Worm (Caenorhabditis elegans) whole organism, mixed stage, embryonic: ENCODE measurements around the gene K09H11.6.
A peak's percentile ranks its signal among the peaks of the same experiment; 100 is the strongest.

Source experiments
- M03D4.4 ChIP-seq: sonication (generic microtip); optimal IDR thresholded peaks from 2 replicates; lab custom pipeline; 2017; ENCODE audit warnings: mild to moderate bottlenecking, missing genetic modification characterization, missing compliant biosample characterization
- blmp-1 ChIP-seq: fragments of 150-350 bp; optimal IDR thresholded peaks from 2 replicates; lab custom pipeline; 2014; ENCODE audit warnings: missing biosample characterization, missing genetic modification characterization
- ceh-39 ChIP-seq: fragments of 150-350 bp; optimal IDR thresholded peaks from 2 replicates; lab custom pipeline; 2014; ENCODE audit warnings: missing biosample characterization, missing genetic modification characterization
- ceh-43 ChIP-seq: fragments of 200-800 bp; sonication (Bioruptor generic); optimal IDR thresholded peaks from 2 replicates; lab custom pipeline; 2018; ENCODE audit warnings: mild to moderate bottlenecking, missing genetic modification characterization, moderate library complexity, missing compliant biosample characterization
- ceh-83 ChIP-seq: fragments of 200-800 bp; sonication (Bioruptor generic); optimal IDR thresholded peaks from 2 replicates; lab custom pipeline; 2018; ENCODE audit warnings: mild to moderate bottlenecking, missing genetic modification characterization, missing compliant biosample characterization
- ces-1 ChIP-seq: fragments of 150-350 bp; optimal IDR thresholded peaks from 2 replicates; lab custom pipeline; 2014; ENCODE audit warnings: missing biosample characterization, missing genetic modification reagents, missing genetic modification characterization
- cnd-1 ChIP-seq: fragments of 200-800 bp; sonication (Bioruptor generic); optimal IDR thresholded peaks from 2 replicates; lab custom pipeline; 2018; ENCODE audit warnings: mild to moderate bottlenecking, missing genetic modification characterization, missing compliant biosample characterization
- drap-1 ChIP-seq: fragments of 200-800 bp; sonication (Bioruptor generic); optimal IDR thresholded peaks from 3 replicates; lab custom pipeline; 2018; ENCODE audit warnings: mild to moderate bottlenecking, missing genetic modification characterization, missing compliant biosample characterization
- elt-1 ChIP-seq: sonication (generic microtip); optimal IDR thresholded peaks from 2 replicates; lab custom pipeline; 2017; ENCODE audit warnings: missing genetic modification characterization, mild to moderate bottlenecking, missing compliant biosample characterization, antibody characterized with exemption, moderate library complexity, borderline replicate concordance; ENCODE audit not compliant: insufficient read depth
- elt-3 ChIP-seq: fragments of 150-350 bp; optimal IDR thresholded peaks from 2 replicates; lab custom pipeline; 2014; ENCODE audit warnings: missing biosample characterization, missing genetic modification characterization
- flh-1 ChIP-seq: fragments of 200-800 bp; sonication (Bioruptor generic); optimal IDR thresholded peaks from 2 replicates; lab custom pipeline; 2018; ENCODE audit warnings: mild to moderate bottlenecking, missing genetic modification characterization, moderate library complexity, missing compliant biosample characterization
- ham-2 ChIP-seq: fragments of 200-800 bp; sonication (Bioruptor generic); optimal IDR thresholded peaks from 2 replicates; lab custom pipeline; 2018; ENCODE audit warnings: mild to moderate bottlenecking, missing genetic modification characterization, missing compliant biosample characterization
- hlh-1 ChIP-seq: fragments of 150-350 bp; optimal IDR thresholded peaks from 2 replicates; lab custom pipeline; 2014; ENCODE audit warnings: missing biosample characterization, missing genetic modification reagents, missing genetic modification characterization
- lin-13 ChIP-seq: fragments of 150-350 bp; optimal IDR thresholded peaks from 2 replicates; lab custom pipeline; 2014; ENCODE audit warnings: missing biosample characterization, missing genetic modification characterization
- lsy-2 ChIP-seq: fragments of 150-350 bp; optimal IDR thresholded peaks from 2 replicates; lab custom pipeline; 2014; ENCODE audit warnings: missing biosample characterization, missing genetic modification characterization
- mab-5 ChIP-seq: fragments of 150-350 bp; optimal IDR thresholded peaks from 2 replicates; lab custom pipeline; 2014; ENCODE audit warnings: missing biosample characterization, missing genetic modification characterization
- mep-1 ChIP-seq: fragments of 150-350 bp; optimal IDR thresholded peaks from 2 replicates; lab custom pipeline; 2017; ENCODE audit warnings: missing biosample characterization, missing genetic modification reagents, missing genetic modification characterization, inconsistent platforms
- mls-2 ChIP-seq: sonication (generic microtip); optimal IDR thresholded peaks from 2 replicates; lab custom pipeline; 2016; ENCODE audit warnings: mild to moderate bottlenecking, missing genetic modification characterization, moderate library complexity, missing compliant biosample characterization
- nhr-12 ChIP-seq: fragments of 150-350 bp; optimal IDR thresholded peaks from 2 replicates; lab custom pipeline; 2014; ENCODE audit warnings: missing biosample characterization, missing genetic modification characterization
- nhr-2 ChIP-seq: fragments of 150-350 bp; optimal IDR thresholded peaks from 2 replicates; lab custom pipeline; 2014; ENCODE audit warnings: missing biosample characterization, missing genetic modification characterization
- nhr-237 ChIP-seq: fragments of 150-350 bp; optimal IDR thresholded peaks from 2 replicates; lab custom pipeline; 2014; ENCODE audit warnings: missing biosample characterization, missing genetic modification characterization
- nhr-76 ChIP-seq: sonication (generic microtip); optimal IDR thresholded peaks from 2 replicates; lab custom pipeline; 2017; ENCODE audit warnings: missing biosample characterization, missing genetic modification characterization
- pha-4 ChIP-seq: fragments of 150-350 bp; optimal IDR thresholded peaks from 2 replicates; lab custom pipeline; 2018; ENCODE audit warnings: missing biosample characterization, missing genetic modification reagents, missing genetic modification characterization
- sem-2 ChIP-seq: fragments of 200-800 bp; sonication (Bioruptor generic); optimal IDR thresholded peaks from 2 replicates; lab custom pipeline; 2018; ENCODE audit warnings: mild to moderate bottlenecking, missing genetic modification characterization, missing compliant biosample characterization
- snpc-4 ChIP-seq: fragments of 150-350 bp; optimal IDR thresholded peaks from 2 replicates; lab custom pipeline; 2014; ENCODE audit warnings: missing biosample characterization, missing genetic modification characterization
- sptf-1 ChIP-seq: sonication (generic microtip); optimal IDR thresholded peaks from 2 replicates; lab custom pipeline; 2017; ENCODE audit warnings: mild to moderate bottlenecking, missing genetic modification characterization, moderate library complexity, missing compliant biosample characterization
- tbx-8 ChIP-seq: fragments of 200-800 bp; sonication (Bioruptor generic); optimal IDR thresholded peaks from 2 replicates; lab custom pipeline; 2018; ENCODE audit warnings: mild to moderate bottlenecking, missing genetic modification characterization, moderate library complexity, missing compliant biosample characterization
- unc-120 ChIP-seq: sonication (generic microtip); optimal IDR thresholded peaks from 2 replicates; lab custom pipeline; 2017; ENCODE audit warnings: missing genetic modification characterization, missing compliant biosample characterization; ENCODE audit not compliant: poor library complexity, severe bottlenecking
- unc-39 ChIP-seq: fragments of 150-350 bp; optimal IDR thresholded peaks from 2 replicates; lab custom pipeline; 2014; ENCODE audit warnings: missing biosample characterization, missing genetic modification characterization
- unc-62 ChIP-seq: fragments of 150-350 bp; optimal IDR thresholded peaks from 2 replicates; lab custom pipeline; 2014; ENCODE audit warnings: missing biosample characterization, missing genetic modification reagents, missing genetic modification characterization
- zip-8 ChIP-seq: fragments of 150-350 bp; optimal IDR thresholded peaks from 2 replicates; lab custom pipeline; 2014; ENCODE audit warnings: missing biosample characterization, missing genetic modification characterization
- ztf-11 ChIP-seq: fragments of 150-350 bp; optimal IDR thresholded peaks from 2 replicates; lab custom pipeline; 2014; ENCODE audit warnings: missing biosample characterization, missing genetic modification characterization

The K09H11.6 gene

DNA sequence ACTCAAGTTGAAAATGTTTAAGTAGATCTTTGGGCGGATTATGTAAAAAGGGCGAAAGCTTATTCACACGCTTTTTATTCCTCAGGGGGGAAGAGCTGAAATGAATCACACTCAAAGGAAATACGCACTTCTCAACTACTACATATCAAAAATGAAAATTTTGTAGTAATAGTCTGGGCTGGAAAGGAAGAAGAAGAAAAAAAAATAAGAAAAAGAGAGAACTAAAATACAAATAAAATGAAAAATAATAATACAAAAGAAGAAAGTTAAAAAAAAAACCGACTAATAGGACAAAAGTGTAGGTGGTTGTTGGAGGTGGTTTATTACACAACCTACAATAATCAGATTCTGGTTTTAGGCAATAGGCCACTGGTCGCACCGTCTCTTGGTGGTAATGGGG lies at the start of gene K09H11.6:
TSS of gene K09H11.6 (minus strand) at position 101 of the 400 bp plus-strand sequence.
- TF ChIP-seq nhr-237 (tag; lab: Kevin White, UChicago) (no peak), drap-1 (GFP tag; lab: Kevin White, UChicago) (no peak), pha-4 (tag; lab: Kevin White, UChicago) (no peak), ham-2 (no peak), ceh-83 (GFP tag; lab: Kevin White, UChicago) (no peak), sptf-1 (tag; lab: Kevin White, UChicago) (no peak), M03D4.4 (tag; lab: Kevin White, UChicago) (no peak), blmp-1 (no peak), unc-120 (no peak), sem-2 (GFP tag; lab: Kevin White, UChicago) (no peak), nhr-2 (tag; lab: Kevin White, UChicago) (no peak), ceh-39 (tag; lab: Kevin White, UChicago) (no peak)

DNA sequence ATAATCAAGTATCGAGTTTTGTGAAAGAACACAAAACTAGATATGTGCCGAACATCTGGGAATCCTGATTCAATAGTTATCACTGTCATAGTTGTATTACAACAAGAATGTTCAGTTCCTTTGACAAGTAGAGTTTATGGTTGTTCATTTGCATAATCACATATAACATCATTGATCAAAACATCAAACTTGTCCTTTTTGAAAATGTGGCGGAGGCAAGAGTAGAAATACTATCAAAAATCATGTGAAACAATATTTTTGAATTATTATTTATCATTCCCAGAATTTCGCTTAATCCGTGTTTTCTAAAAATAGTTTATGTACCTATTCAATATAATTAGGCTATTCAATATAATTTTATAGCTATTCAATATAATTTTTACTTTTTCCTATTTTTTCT lies 49.4 kb upstream of the K09H11.6 start, which contains the start of gene F44E7.7:
TSS of gene F44E7.7 (minus strand) at position 101 of the 400 bp plus-strand sequence.
- TF ChIP-seq snpc-4 (no peak), elt-1 (tag; lab: Kevin White, UChicago) (no peak), ztf-11 (tag; lab: Kevin White, UChicago) (no peak), ceh-43 (GFP tag; lab: Kevin White, UChicago) (no peak), zip-8 (tag; lab: Kevin White, UChicago) (no peak), nhr-76 (tag; lab: Kevin White, UChicago) (no peak), sem-2 (GFP tag; lab: Kevin White, UChicago) (no peak), ceh-83 (GFP tag; lab: Kevin White, UChicago) (no peak), mep-1 (tag; lab: Kevin White, UChicago) (no peak)
- TF ChIP-seq, all 35 proteins: peak for 0

ce11 chrV:5782687-5783086 lies 46.7 kb upstream of the K09H11.6 start, which contains the start of gene fbxa-183:
Gene fbxa-183 (minus strand): TSS chrV:5782787.
- no peak for TF ChIP-seq nhr-2 (tag; lab: Kevin White, UChicago)
- no peak for TF ChIP-seq elt-3 (tag; lab: Kevin White, UChicago)
- TF ChIP-seq lin-13 = no peak
- no peak for TF ChIP-seq ceh-83 (GFP tag; lab: Kevin White, UChicago)
- no peak for TF ChIP-seq ham-2
- no peak for TF ChIP-seq lsy-2
- TF ChIP-seq nhr-237 (tag; lab: Kevin White, UChicago) = no peak
- TF ChIP-seq mep-1 (tag; lab: Kevin White, UChicago) = no peak
- TF ChIP-seq unc-120 = no peak
- no peak for TF ChIP-seq snpc-4
- TF ChIP-seq cnd-1 (tag; lab: Kevin White, UChicago) = no peak
- no peak for TF ChIP-seq elt-1 (tag; lab: Kevin White, UChicago)
- TF ChIP-seq flh-1 (GFP tag; lab: Kevin White, UChicago) = no peak
- no peak for TF ChIP-seq mab-5
- no peak for TF ChIP-seq sem-2 (GFP tag; lab: Kevin White, UChicago)
- TF ChIP-seq sptf-1 (tag; lab: Kevin White, UChicago) = no peak
- no peak for TF ChIP-seq unc-39 (tag; lab: Kevin White, UChicago)

- TF ChIP-seq unc-39 (tag; lab: Kevin White, UChicago) = no peak
- TF ChIP-seq zip-8 (tag; lab: Kevin White, UChicago) = peak; percentile 60
- TF ChIP-seq ceh-39 (tag; lab: Kevin White, UChicago) = peak; percentile 37
- peak; percentile 8 for TF ChIP-seq unc-120
- peak; percentile 20 for TF ChIP-seq lsy-2
- peak; percentile 2 for TF ChIP-seq ces-1
- TF ChIP-seq elt-3 (tag; lab: Kevin White, UChicago) = no peak
- TF ChIP-seq, all 35 proteins: peak for 5
Observed at ce11 chrV:5780713-5781360, 44.9 kb upstream of the K09H11.6 start, which contains the start of gene F44E7.5. Gene F44E7.5 (minus strand): TSS chrV:5780922.

- TF ChIP-seq tbx-8 (GFP tag; lab: Kevin White, UChicago) (no peak), nhr-237 (tag; lab: Kevin White, UChicago) (no peak), unc-120 (no peak), elt-1 (tag; lab: Kevin White, UChicago) (no peak), mls-2 (no peak), unc-62 (GFP tag; lab: Kevin White, UChicago) (no peak), sem-2 (GFP tag; lab: Kevin White, UChicago) (no peak), ztf-11 (tag; lab: Kevin White, UChicago) (no peak), sptf-1 (tag; lab: Kevin White, UChicago) (no peak), ces-1 (no peak), nhr-12 (no peak), snpc-4 (no peak), hlh-1 (tag; lab: Kevin White, UChicago) (no peak)
Observed at ce11 chrV:5779984-5780383, 44.0 kb upstream of the K09H11.6 start.
